Worm (Caenorhabditis elegans): ENCODE measurements around the gene F49H12.4.
A peak's percentile ranks its signal among the peaks of the same experiment; 100 is the strongest.

F49H12.4 gene

DNA sequence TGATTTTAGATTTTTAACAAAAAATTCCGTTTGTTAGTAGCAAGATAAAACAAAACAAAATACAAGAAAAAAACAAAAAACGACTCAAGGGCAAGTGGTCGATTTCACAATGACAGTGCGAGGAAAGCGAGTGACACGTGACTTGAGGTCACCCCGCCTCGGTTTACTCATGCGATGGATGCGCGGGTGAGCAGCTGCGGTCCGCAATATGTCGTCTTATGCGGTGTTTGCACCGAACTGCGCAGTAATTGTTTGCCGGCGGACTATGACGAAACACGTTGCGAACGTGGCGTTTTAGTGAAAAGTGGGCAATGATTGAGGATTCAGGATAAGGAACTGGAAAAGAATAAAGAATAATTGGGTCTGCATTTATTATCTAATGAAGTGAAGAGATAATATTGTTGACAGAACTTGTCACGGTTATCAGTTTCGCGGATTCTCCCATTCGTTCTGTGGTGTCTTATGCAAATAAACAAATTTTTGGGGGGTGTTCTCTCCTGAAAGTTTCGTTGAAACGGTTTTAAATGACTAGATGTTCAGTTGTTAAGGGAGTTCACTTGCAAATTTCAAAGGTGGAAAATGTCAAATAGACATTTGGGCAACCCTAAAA lies 8.1 kb upstream of the F49H12.4 start (continued):
- no peak for TF ChIP-seq ceh-63 (GFP tag; optimal IDR thresholded peaks at IDR 0.05)
- TF ChIP-seq aly-2 (tag; optimal IDR thresholded peaks at IDR 0.05): no peak
- TF ChIP-seq nhr-77 (tag; optimal IDR thresholded peaks at IDR 0.05): peak; percentile 20
- TF ChIP-seq nhr-19 (GFP tag; conservative IDR thresholded peaks at IDR 0.05): peak; percentile 87
- peak; percentile 44 for TF ChIP-seq unc-130 (tag; optimal IDR thresholded peaks at IDR 0.05)
- TF ChIP-seq unc-98 (GFP tag; IDR thresholded peaks at IDR 0.05): 0 out of 2 replicates have a peak, but pooled peaks have one; percentile 13
- TF ChIP-seq nhr-20 (tag; optimal IDR thresholded peaks at IDR 0.05): peak; percentile 91
- TF ChIP-seq tlp-1 (tag; optimal IDR thresholded peaks at IDR 0.05): no peak
- no peak for TF ChIP-seq ztf-4 (tag; optimal IDR thresholded peaks at IDR 0.05)
- TF ChIP-seq ceh-90 (tag; optimal IDR thresholded peaks at IDR 0.05): no peak
- TF ChIP-seq blmp-1 (tag; optimal IDR thresholded peaks at IDR 0.05): peak; percentile 67
- TF ChIP-seq egl-13 (tag; optimal IDR thresholded peaks at IDR 0.05): peak; percentile 63
- TF ChIP-seq fkh-8 (tag; optimal IDR thresholded peaks at IDR 0.05): peak; percentile 63
- TF ChIP-seq unc-30 (tag; optimal IDR thresholded peaks at IDR 0.05): no peak
- no peak for TF ChIP-seq nhr-84 (tag; optimal IDR thresholded peaks at IDR 0.05)
- peak; percentile 22 for TF ChIP-seq lin-15B (tag; optimal IDR thresholded peaks at IDR 0.05)
- no peak for TF ChIP-seq pqm-1 (tag; optimal IDR thresholded peaks at IDR 0.05)
- peak; percentile 82 for TF ChIP-seq lin-13 (GFP tag; optimal IDR thresholded peaks at IDR 0.05)
- TF ChIP-seq nhr-71 (tag; optimal IDR thresholded peaks at IDR 0.05): peak; percentile 94
- peak; percentile 59 for TF ChIP-seq sup-37 (GFP tag; optimal IDR thresholded peaks at IDR 0.05)
- TF ChIP-seq unc-86 (tag; optimal IDR thresholded peaks at IDR 0.05): peak; percentile 74
- no peak for TF ChIP-seq ama-1 (optimal IDR thresholded peaks at IDR 0.05)
- peak; percentile 83 for TF ChIP-seq swsn-7 (tag; optimal IDR thresholded peaks at IDR 0.05)
- no peak for TF ChIP-seq fkh-4 (tag; optimal IDR thresholded peaks at IDR 0.05; ENCODE audit: borderline replicate concordance)
- peak; percentile 67 for TF ChIP-seq isw-1 (GFP tag; IDR thresholded peaks at IDR 0.05)
- TF ChIP-seq hpl-2 (GFP tag; optimal IDR thresholded peaks at IDR 0.05): no peak
- no peak for TF ChIP-seq nhr-28 (tag; optimal IDR thresholded peaks at IDR 0.05)
- peak; percentile 70 for TF ChIP-seq irx-1 (tag; optimal IDR thresholded peaks at IDR 0.05)
- TF ChIP-seq Y116A8C.19 (tag; optimal IDR thresholded peaks at IDR 0.05; ENCODE audit: borderline replicate concordance): no peak
- peak; percentile 75 for TF ChIP-seq C16A3.4 (tag; optimal IDR thresholded peaks at IDR 0.05)
- peak; percentile 81 for TF ChIP-seq tbx-2 (tag; optimal IDR thresholded peaks at IDR 0.05)
- TF ChIP-seq zag-1 (tag; optimal IDR thresholded peaks at IDR 0.05): no peak
- no peak for TF ChIP-seq hlh-4 (tag; optimal IDR thresholded peaks at IDR 0.05)
- TF ChIP-seq mab-9 (GFP tag; IDR thresholded peaks at IDR 0.05): 0 out of 2 replicates have a peak, but pooled peaks have one; percentile 34
- peak; percentile 42 for TF ChIP-seq vab-15 (tag; optimal IDR thresholded peaks at IDR 0.05)
- no peak for TF ChIP-seq lin-39 (tag; optimal IDR thresholded peaks at IDR 0.05)
- TF ChIP-seq unc-62 (GFP tag; optimal IDR thresholded peaks at IDR 0.05): no peak
- peak; percentile 96 for TF ChIP-seq F16B12.6 (tag; optimal IDR thresholded peaks at IDR 0.05)
- peak; percentile 45 for TF ChIP-seq dsc-1 (tag; optimal IDR thresholded peaks at IDR 0.05)
- TF ChIP-seq ceh-8 (GFP tag; optimal IDR thresholded peaks at IDR 0.05): peak; percentile 47
- peak; percentile 64 to 65 (median 64) for TF ChIP-seq dpl-1 (GFP tag; optimal IDR thresholded peaks at IDR 0.05)
- TF ChIP-seq hlh-17 (GFP tag; optimal IDR thresholded peaks at IDR 0.05; ENCODE audit: borderline replicate concordance): no peak
- TF ChIP-seq sox-4 (tag; optimal IDR thresholded peaks at IDR 0.05): peak; percentile 2
- TF ChIP-seq nhr-237 (tag; optimal IDR thresholded peaks at IDR 0.05): no peak
- no peak for TF ChIP-seq sptf-1 (tag; optimal IDR thresholded peaks at IDR 0.05)
- TF ChIP-seq nhr-12 (tag; optimal IDR thresholded peaks at IDR 0.05): no peak
- TF ChIP-seq lsy-2 (tag; optimal IDR thresholded peaks at IDR 0.05): no peak
- peak; percentile 7 to 94 for TF ChIP-seq mdl-1 (tag; optimal IDR thresholded peaks at IDR 0.05)
- no peak for TF ChIP-seq lir-3 (tag; optimal IDR thresholded peaks at IDR 0.05; ENCODE audit: poor library complexity)
- TF ChIP-seq elt-2 (tag; optimal IDR thresholded peaks at IDR 0.05): peak; percentile 44
- no peak for TF ChIP-seq nhr-76 (tag; optimal IDR thresholded peaks at IDR 0.05)
- peak; percentile 77 for TF ChIP-seq grh-1 (GFP tag; IDR thresholded peaks at IDR 0.05)
- peak; percentile 14 for TF ChIP-seq jun-1 (tag; optimal IDR thresholded peaks at IDR 0.05)

Measured in whole organism, L1 larva.